Worm (Caenorhabditis elegans): ENCODE measurements around the gene wdr-5.2.

The wdr-5.2 gene

ce11 chrX:14316132-14316531 is 33.8 kb upstream of the wdr-5.2 start (continued):
- TF ChIP-seq dpl-1 (GFP tag; optimal IDR thresholded peaks at IDR 0.05): no peak

- no peak for TF ChIP-seq F49E8.2 (tag; optimal IDR thresholded peaks at IDR 0.05; ENCODE audit: insufficient read depth)
- TF ChIP-seq T07F8.4 (tag; optimal IDR thresholded peaks at IDR 0.05): no peak
- TF ChIP-seq nhr-90 (tag; optimal IDR thresholded peaks at IDR 0.05): no peak
- no peak for TF ChIP-seq nhr-120 (GFP tag; IDR thresholded peaks at IDR 0.05)
- TF ChIP-seq F22D6.2 (tag; optimal IDR thresholded peaks at IDR 0.05): no peak
- TF ChIP-seq lir-1 (GFP tag; conservative IDR thresholded peaks at IDR 0.05): no peak
- TF ChIP-seq K12H6.12 (tag; optimal IDR thresholded peaks at IDR 0.05): no peak
- no peak for TF ChIP-seq gei-17 (GFP tag; optimal IDR thresholded peaks at IDR 0.05)
- no peak for TF ChIP-seq ceh-58 (GFP tag; IDR thresholded peaks at IDR 0.05)
- no peak for TF ChIP-seq snpc-4 (GFP tag; optimal IDR thresholded peaks at IDR 0.05)
- TF ChIP-seq snpc-4 (tag; optimal IDR thresholded peaks at IDR 0.05): no peak
- TF ChIP-seq atf-7 (tag; optimal IDR thresholded peaks at IDR 0.05): no peak
- TF ChIP-seq bed-2 (GFP tag; IDR thresholded peaks at IDR 0.05): no peak
- TF ChIP-seq fkh-3 (tag; optimal IDR thresholded peaks at IDR 0.05): no peak
- TF ChIP-seq F57A8.1 (GFP tag; optimal IDR thresholded peaks at IDR 0.05): no peak
Observed at ce11 chrX:14320298-14320697, 29.6 kb upstream of the wdr-5.2 start, which contains the start of gene C11H1.9. Gene C11H1.9, minus strand, starts transcription at chrX:14320398.

ce11 chrX:14322793-14323192 is 27.1 kb upstream of the wdr-5.2 start:
- TF ChIP-seq unc-130 (GFP tag; optimal IDR thresholded peaks at IDR 0.05) (no peak), let-607 (tag; optimal IDR thresholded peaks at IDR 0.05) (no peak), xnd-1 (tag; optimal IDR thresholded peaks at IDR 0.05) (no peak), ztf-18 (tag; optimal IDR thresholded peaks at IDR 0.05) (no peak), chd-7 (tag; optimal IDR thresholded peaks at IDR 0.05) (no peak), hsf-1 (GFP tag; IDR thresholded peaks at IDR 0.05) (no peak), lag-1 (GFP tag; IDR thresholded peaks at IDR 0.05) (no peak), aptf-2 (GFP tag; conservative IDR thresholded peaks at IDR 0.05) (no peak), F22D6.2 (tag; optimal IDR thresholded peaks at IDR 0.05) (no peak), F39B2.1 (GFP tag; IDR thresholded peaks at IDR 0.05) (no peak), attf-5 (GFP tag; optimal IDR thresholded peaks at IDR 0.05) (no peak), tbp1 (GFP tag; optimal IDR thresholded peaks at IDR 0.05) (no peak), rcor-1 (GFP tag; IDR thresholded peaks at IDR 0.05) (no peak), mcd-1 (GFP tag; IDR thresholded peaks at IDR 0.05) (no peak), hmg-20 (GFP tag; IDR thresholded peaks at IDR 0.05) (no peak), hrde-1 (tag; optimal IDR thresholded peaks at IDR 0.05; ENCODE audit: borderline replicate concordance) (no peak), sdz-38 (tag; optimal IDR thresholded peaks at IDR 0.05) (no peak)

ce11 chrX:14324289-14324688 is 25.6 kb upstream of the wdr-5.2 start:
- no peak for TF ChIP-seq tlf-1 (GFP tag; optimal IDR thresholded peaks at IDR 0.05)
- TF ChIP-seq rpc-1 (optimal IDR thresholded peaks at IDR 0.05): no peak
- peak; percentile 14 for TF ChIP-seq rpc-1 (tag; optimal IDR thresholded peaks at IDR 0.05)
- peak; percentile 97 for TF ChIP-seq snpc-1.1 (tag; optimal IDR thresholded peaks at IDR 0.05; ENCODE audit: insufficient read depth)
- peak; percentile 62; the same call in 1 of the 2 replicates for TF ChIP-seq madf-6 (GFP tag; IDR thresholded peaks at IDR 0.05)
- TF ChIP-seq snpc-3.4 (tag; optimal IDR thresholded peaks at IDR 0.05): peak; percentile 96
- peak; percentile 59; the same call in 1 of the 2 replicates for TF ChIP-seq D2030.7 (GFP tag; IDR thresholded peaks at IDR 0.05)
- TF ChIP-seq rec-8 (tag; optimal IDR thresholded peaks at IDR 0.05): peak in 1 of 2 experiments; percentile 35
- no peak for TF ChIP-seq egrh-3 (GFP tag; IDR thresholded peaks at IDR 0.05)
- peak; percentile 42 for TF ChIP-seq pbrm-1 (GFP tag; IDR thresholded peaks at IDR 0.05)
- peak; percentile 75 for TF ChIP-seq attf-6 (GFP tag; IDR thresholded peaks at IDR 0.05)
- no peak for TF ChIP-seq lin-40 (tag; optimal IDR thresholded peaks at IDR 0.05)
- TF ChIP-seq hrde-1 (tag; optimal IDR thresholded peaks at IDR 0.05; ENCODE audit: borderline replicate concordance): peak; percentile 67
- peak; percentile 98 for TF ChIP-seq snpc-1.3 (tag; optimal IDR thresholded peaks at IDR 0.05; ENCODE audit: insufficient read depth)
- TF ChIP-seq rcor-1 (GFP tag; IDR thresholded peaks at IDR 0.05): peak; percentile 41; the same call in 1 of the 2 replicates
- peak; percentile 52; the same call in 1 of the 2 replicates for TF ChIP-seq aptf-2 (GFP tag; conservative IDR thresholded peaks at IDR 0.05)
